Fruit fly (Drosophila melanogaster): Measurements from ENCODE around the gene RhoGAP19D.

dm6 chrX:20538197-20538596 lies 27.7 kb upstream of the RhoGAP19D start, which contains the start of gene RunxB:
- TF ChIP-seq fru (GFP tag; optimal IDR thresholded peaks at IDR 0.05) (no peak), HLH106 (tag; optimal IDR thresholded peaks at IDR 0.05) (no peak), pan (optimal IDR thresholded peaks at IDR 0.05) (no peak), sage (GFP tag; optimal IDR thresholded peaks at IDR 0.05) (no peak)

Measured in whole organism, wandering third instar larva.